Worm (Caenorhabditis elegans): ENCODE data around the gene alh-8.

alh-8 gene

DNA sequence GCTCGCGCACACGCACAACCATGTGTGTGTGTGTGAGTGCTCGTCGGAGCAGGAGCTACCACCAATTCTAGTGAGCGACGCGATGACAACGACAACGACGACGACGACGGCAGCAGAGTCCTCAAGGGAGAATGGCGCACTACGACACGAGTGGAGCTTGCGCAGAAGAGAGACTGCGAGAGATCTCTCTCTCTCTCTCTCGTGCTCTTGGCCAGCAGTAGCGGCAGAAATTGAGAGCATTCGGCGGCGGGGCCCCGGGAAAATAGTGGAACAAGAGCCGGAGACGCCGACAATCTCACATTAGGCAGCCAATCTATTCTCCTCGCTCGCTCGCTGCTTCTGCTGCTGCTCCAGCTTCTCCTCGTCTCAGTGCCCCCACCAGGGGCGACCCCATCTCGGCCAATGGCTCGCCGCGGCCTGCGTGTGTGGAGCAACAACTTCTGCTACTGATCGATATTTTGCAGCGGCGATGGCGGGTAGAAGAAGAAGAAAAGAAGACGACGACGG lies 18.0 kb downstream of the alh-8 start (continued):
- peak; percentile 56 for TF ChIP-seq T20F7.1 (GFP tag; optimal IDR thresholded peaks at IDR 0.05)
- no peak for TF ChIP-seq ZK337.2 (GFP tag; IDR thresholded peaks at IDR 0.05)
- TF ChIP-seq zfp-2 (tag; optimal IDR thresholded peaks at IDR 0.05) = peak; percentile 5
- no peak for TF ChIP-seq nhr-111 (GFP tag; optimal IDR thresholded peaks at IDR 0.05)
- TF ChIP-seq nhr-48 (tag; optimal IDR thresholded peaks at IDR 0.05) = peak; percentile 18
- no peak for TF ChIP-seq sdz-12 (GFP tag; optimal IDR thresholded peaks at IDR 0.05)
- no peak for TF ChIP-seq Y48G9A.11 (GFP tag; IDR thresholded peaks at IDR 0.05)
- no peak for TF ChIP-seq snpc-4 (tag; optimal IDR thresholded peaks at IDR 0.05)
- peak; percentile 46 to 59 for TF ChIP-seq lsy-2 (tag; optimal IDR thresholded peaks at IDR 0.05)
- no peak for TF ChIP-seq ama-1 (optimal IDR thresholded peaks at IDR 0.05)
- no peak for TF ChIP-seq daf-19 (GFP tag; conservative IDR thresholded peaks at IDR 0.05)
- no peak for TF ChIP-seq attf-4 (tag; optimal IDR thresholded peaks at IDR 0.05)
- no peak for TF ChIP-seq lir-3 (tag; optimal IDR thresholded peaks at IDR 0.05)
- TF ChIP-seq madf-9 (GFP tag; conservative IDR thresholded peaks at IDR 0.05) = no peak
- TF ChIP-seq Y5F2A.4 (GFP tag; optimal IDR thresholded peaks at IDR 0.05) = no peak
- TF ChIP-seq nhr-6 (tag; optimal IDR thresholded peaks at IDR 0.05) = peak; percentile 59
- peak in 1 of 2 experiments; percentile 63 for TF ChIP-seq hif-1 (tag; optimal IDR thresholded peaks at IDR 0.05)
- TF ChIP-seq nhr-25 (tag; optimal IDR thresholded peaks at IDR 0.05; ENCODE audit: borderline replicate concordance, insufficient read depth) = no peak
- TF ChIP-seq F49E8.2 (tag; optimal IDR thresholded peaks at IDR 0.05; ENCODE audit: borderline replicate concordance) = no peak
- TF ChIP-seq spr-3 (GFP tag; optimal IDR thresholded peaks at IDR 0.05) = peak; percentile 40
- no peak for TF ChIP-seq mxl-2 (GFP tag; conservative IDR thresholded peaks at IDR 0.05)
- TF ChIP-seq lin-38 (GFP tag; IDR thresholded peaks at IDR 0.05) = peak; percentile 47; the same call in 1 of the 2 replicates
- TF ChIP-seq mes-2 (tag; optimal IDR thresholded peaks at IDR 0.05; ENCODE audit: poor library complexity, severe bottlenecking) = peak; percentile 64
- peak in 1 of 2 experiments; percentile 93 for TF ChIP-seq unc-62 (GFP tag; optimal IDR thresholded peaks at IDR 0.05 in 1 of 2)
- TF ChIP-seq unc-62 (tag; optimal IDR thresholded peaks at IDR 0.05) = no peak
- TF ChIP-seq F37D6.2 (tag; optimal IDR thresholded peaks at IDR 0.05) = peak; percentile 87
- TF ChIP-seq ceh-82 (tag; optimal IDR thresholded peaks at IDR 0.05) = no peak
- TF ChIP-seq pha-4 (GFP tag; IDR thresholded peaks at IDR 0.05) = peak; percentile 54; the same call in 1 of the 2 replicates
- TF ChIP-seq pha-4 (tag; optimal IDR thresholded peaks at IDR 0.05) = no peak
- no peak for TF ChIP-seq pqm-1 (tag; optimal IDR thresholded peaks at IDR 0.05)
- TF ChIP-seq nhr-11 (tag; optimal IDR thresholded peaks at IDR 0.05) = peak; percentile 7
- no peak for TF ChIP-seq lin-29 (GFP tag; IDR thresholded peaks at IDR 0.05)
- TF ChIP-seq ceh-20 (GFP tag; IDR thresholded peaks at IDR 0.05) = peak; percentile 66
- no peak for TF ChIP-seq nhr-76 (tag; optimal IDR thresholded peaks at IDR 0.05)
- TF ChIP-seq spr-1 (tag; optimal IDR thresholded peaks at IDR 0.05) = peak; percentile 53
- no peak for TF ChIP-seq dmd-9 (GFP tag; IDR thresholded peaks at IDR 0.05)
- no peak for TF ChIP-seq daf-12 (tag; optimal IDR thresholded peaks at IDR 0.05)
- no peak for TF ChIP-seq R02D3.7 (tag; optimal IDR thresholded peaks at IDR 0.05)

DNA sequence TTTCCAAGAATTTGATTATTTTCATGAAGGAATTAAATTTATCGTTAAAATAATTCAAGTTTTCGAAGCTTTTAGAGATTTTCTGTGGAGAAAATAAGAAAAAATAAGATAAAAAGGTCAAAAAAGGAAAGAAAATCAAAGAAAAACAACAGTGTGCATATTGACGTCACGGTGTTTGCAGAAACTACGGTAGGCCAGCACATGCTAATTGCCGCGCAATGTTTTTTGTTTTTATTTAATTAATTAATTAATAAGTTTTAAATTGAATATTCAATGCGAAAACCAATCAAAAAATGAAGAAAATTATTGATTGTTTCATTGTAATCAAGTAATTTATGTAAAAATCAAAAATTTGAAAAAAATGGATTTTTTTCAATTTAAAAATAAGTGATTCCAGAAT lies 19.0 kb downstream of the alh-8 start:
- TF ChIP-seq nhr-11 (tag; optimal IDR thresholded peaks at IDR 0.05) (no peak), nhr-10 (tag; optimal IDR thresholded peaks at IDR 0.05) (no peak), zfp-2 (tag; optimal IDR thresholded peaks at IDR 0.05) (no peak), snpc-1.2 (GFP tag; IDR thresholded peaks at IDR 0.05) (no peak), lin-38 (GFP tag; IDR thresholded peaks at IDR 0.05) (0 out of 2 replicates have a peak, but pooled peaks have one; percentile 9), mes-2 (tag; optimal IDR thresholded peaks at IDR 0.05; ENCODE audit: poor library complexity, severe bottlenecking) (peak; percentile 15), gei-8 (GFP tag; optimal IDR thresholded peaks at IDR 0.05) (no peak), arid-1 (GFP tag; conservative IDR thresholded peaks at IDR 0.05) (no peak), cey-2 (tag; optimal IDR thresholded peaks at IDR 0.05; ENCODE audit: borderline replicate concordance, insufficient read depth) (no peak), tra-1 (GFP tag; IDR thresholded peaks at IDR 0.05) (no peak), dve-1 (tag; optimal IDR thresholded peaks at IDR 0.05; ENCODE audit: insufficient read depth) (no peak), F37D6.2 (tag; optimal IDR thresholded peaks at IDR 0.05) (no peak), hmg-1.1 (GFP tag; IDR thresholded peaks at IDR 0.05) (no peak), nhr-25 (tag; optimal IDR thresholded peaks at IDR 0.05; ENCODE audit: borderline replicate concordance, insufficient read depth) (no peak), unc-39 (tag; optimal IDR thresholded peaks at IDR 0.05) (no peak), R02D3.7 (tag; optimal IDR thresholded peaks at IDR 0.05) (no peak), dpl-1 (GFP tag; optimal IDR thresholded peaks at IDR 0.05) (no peak), Y5F2A.4 (GFP tag; optimal IDR thresholded peaks at IDR 0.05) (no peak), nhr-6 (tag; optimal IDR thresholded peaks at IDR 0.05) (no peak), T20F7.1 (GFP tag; optimal IDR thresholded peaks at IDR 0.05) (peak; percentile 35), unc-62 (GFP tag; optimal IDR thresholded peaks at IDR 0.05 in 1 of 2) (no peak), unc-62 (tag; optimal IDR thresholded peaks at IDR 0.05) (no peak), nhr-237 (tag; optimal IDR thresholded peaks at IDR 0.05) (no peak), pqm-1 (tag; optimal IDR thresholded peaks at IDR 0.05) (no peak), nhr-76 (tag; optimal IDR thresholded peaks at IDR 0.05) (no peak)

All from whole organism, L4 larva.